Worm (Caenorhabditis elegans) whole organism, L1 larva: Measurements from ENCODE around the gene twk-11.

Experiments
- C04F5.9 ChIP-seq: sonication (generic microtip); optimal IDR thresholded peaks from 2 replicates; lab custom pipeline; 2016; ENCODE audit warnings: missing genetic modification characterization, missing compliant biosample characterization
- C16A3.4 ChIP-seq: fragments of 150-350 bp; optimal IDR thresholded peaks from 2 replicates; lab custom pipeline; 2014; ENCODE audit warnings: missing biosample characterization, missing genetic modification characterization
- C34B4.2 ChIP-seq: sonication (generic microtip); optimal IDR thresholded peaks from 2 replicates; lab custom pipeline; 2017; ENCODE audit warnings: mild to moderate bottlenecking, missing genetic modification characterization, missing compliant biosample characterization
- F16B12.6 ChIP-seq: fragments of 150-350 bp; optimal IDR thresholded peaks from 2 replicates; lab custom pipeline; 2014; ENCODE audit warnings: missing biosample characterization, missing genetic modification characterization
- Y116A8C.19 ChIP-seq: sonication (generic microtip); optimal IDR thresholded peaks from 2 replicates; lab custom pipeline; 2016; ENCODE audit warnings: missing compliant biosample characterization, missing genetic modification characterization, borderline replicate concordance
- alr-1 ChIP-seq: fragments of 200-800 bp; sonication (Bioruptor generic); optimal IDR thresholded peaks from 2 replicates; lab custom pipeline; 2018; ENCODE audit warnings: borderline replicate concordance, mild to moderate bottlenecking, missing genetic modification characterization, missing compliant biosample characterization
- aly-2 ChIP-seq: fragments of 150-350 bp; optimal IDR thresholded peaks from 2 replicates; lab custom pipeline; 2014; ENCODE audit warnings: missing biosample characterization, missing genetic modification characterization
- blmp-1 ChIP-seq: fragments of 150-350 bp; optimal IDR thresholded peaks from 2 replicates; lab custom pipeline; 2014; ENCODE audit warnings: missing biosample characterization, missing genetic modification characterization
- ceh-90 ChIP-seq: sonication (generic microtip); optimal IDR thresholded peaks from 2 replicates; lab custom pipeline; 2016; ENCODE audit warnings: missing genetic modification characterization, missing compliant biosample characterization
- efl-1 ChIP-seq, 4 experiments: fragments of 150-350 bp; optimal IDR thresholded peaks in 3 of 4; peaks in 1 of 4; 1 replicate in 1 of 4; 2 replicates in 3 of 4; lab custom pipeline; 2014; ENCODE audit warnings: missing biosample characterization in 2 of 4, missing genetic modification characterization in 2 of 4, missing genetic modification reagents in 2 of 4
- efl-3 ChIP-seq: fragments of 200-800 bp; sonication (Bioruptor generic); optimal IDR thresholded peaks from 2 replicates; lab custom pipeline; 2018; ENCODE audit warnings: mild to moderate bottlenecking, missing genetic modification characterization, missing compliant biosample characterization
- egl-13 ChIP-seq: sonication (generic microtip); optimal IDR thresholded peaks from 2 replicates; lab custom pipeline; 2016; ENCODE audit warnings: missing genotype, missing genetic modification reagents, missing genetic modification characterization, missing compliant biosample characterization
- egl-27 ChIP-seq, 2 experiments: fragments of 150-350 bp in 1 of 2; sonication (generic microtip); optimal IDR thresholded peaks; 3 replicates each; lab custom pipeline; 2017 to 2018; ENCODE audit warnings: missing biosample characterization in 2 of 2, missing genetic modification characterization in 2 of 2, missing genetic modification reagents in 2 of 2
- elt-2 ChIP-seq: sonication (generic microtip); optimal IDR thresholded peaks from 2 replicates; lab custom pipeline; 2016; ENCODE audit warnings: missing genetic modification characterization, mild to moderate bottlenecking, inconsistent platforms, missing compliant biosample characterization, missing genetic modification reagents
- fkh-10 ChIP-seq: sonication (generic microtip); optimal IDR thresholded peaks from 2 replicates; lab custom pipeline; 2017; ENCODE audit warnings: missing biosample characterization, missing genetic modification reagents, missing genetic modification characterization
- fos-1 ChIP-seq: fragments of 150-350 bp; optimal IDR thresholded peaks from 2 replicates; lab custom pipeline; 2014; ENCODE audit warnings: missing biosample characterization, missing genetic modification characterization
- grh-1 ChIP-seq: fragments of 200-800 bp; sonication (Bioruptor generic); IDR thresholded peaks from 2 replicates; pipeline ENCODE4 v1.3.6; 2022; ENCODE audit warnings: missing genetic modification reagents, missing genetic modification characterization, missing compliant biosample characterization
- hlh-4 ChIP-seq: sonication (generic microtip); optimal IDR thresholded peaks from 2 replicates; lab custom pipeline; 2016; ENCODE audit warnings: mild to moderate bottlenecking, missing genetic modification characterization, missing compliant biosample characterization
- irx-1 ChIP-seq: sonication (generic microtip); optimal IDR thresholded peaks from 2 replicates; lab custom pipeline; 2016; ENCODE audit warnings: missing genetic modification characterization, missing compliant biosample characterization
- lin-14 ChIP-seq: fragments of 200-800 bp; sonication (Bioruptor generic); optimal IDR thresholded peaks from 2 replicates; lab custom pipeline; 2018; ENCODE audit warnings: mild to moderate bottlenecking, missing genetic modification characterization, moderate library complexity, missing compliant biosample characterization
- lin-15B ChIP-seq: fragments of 150-350 bp; sonication (generic microtip); optimal IDR thresholded peaks from 3 replicates; lab custom pipeline; 2014; ENCODE audit warnings: missing biosample characterization, missing genetic modification characterization
- lin-39 ChIP-seq: fragments of 150-350 bp; optimal IDR thresholded peaks from 2 replicates; lab custom pipeline; 2014; ENCODE audit warnings: missing biosample characterization, missing genetic modification reagents, missing genetic modification characterization
- lsy-2 ChIP-seq, 2 experiments: fragments of 150-350 bp; optimal IDR thresholded peaks; 2 replicates each; lab custom pipeline; 2014; ENCODE audit warnings: missing biosample characterization in 2 of 2, missing genetic modification characterization in 2 of 2
- mdl-1 ChIP-seq, 2 experiments: fragments of 150-350 bp; optimal IDR thresholded peaks; 2 replicates each; lab custom pipeline; 2014 to 2017; ENCODE audit warnings: missing biosample characterization in 2 of 2, missing genetic modification characterization in 2 of 2, inconsistent platforms in 1 of 2
- nhr-11 ChIP-seq: fragments of 150-350 bp; optimal IDR thresholded peaks from 2 replicates; lab custom pipeline; 2014; ENCODE audit warnings: missing biosample characterization, missing genetic modification characterization
- nhr-20 ChIP-seq: sonication (generic microtip); optimal IDR thresholded peaks from 2 replicates; lab custom pipeline; 2016; ENCODE audit warnings: mild to moderate bottlenecking, missing genetic modification characterization, missing compliant biosample characterization
- nhr-237 ChIP-seq: fragments of 150-350 bp; optimal IDR thresholded peaks from 2 replicates; lab custom pipeline; 2014; ENCODE audit warnings: missing biosample characterization, missing genetic modification characterization
- nhr-28 ChIP-seq: fragments of 150-350 bp; optimal IDR thresholded peaks from 2 replicates; lab custom pipeline; 2014; ENCODE audit warnings: missing biosample characterization, missing genetic modification characterization
- nhr-84 ChIP-seq: sonication (generic microtip); optimal IDR thresholded peaks from 2 replicates; lab custom pipeline; 2017; ENCODE audit warnings: missing biosample characterization, missing genetic modification characterization
- pqm-1 ChIP-seq: sonication (generic microtip); optimal IDR thresholded peaks from 3 replicates; lab custom pipeline; 2017; ENCODE audit warnings: missing biosample characterization, missing genetic modification characterization
- snpc-4 ChIP-seq: fragments of 150-350 bp; optimal IDR thresholded peaks from 2 replicates; lab custom pipeline; 2014; ENCODE audit warnings: missing biosample characterization, missing genetic modification characterization
- snu-23 ChIP-seq: sonication (generic microtip); optimal IDR thresholded peaks from 2 replicates; lab custom pipeline; 2016; ENCODE audit warnings: missing genetic modification characterization, missing compliant biosample characterization
- swsn-7 ChIP-seq: sonication (generic microtip); optimal IDR thresholded peaks from 2 replicates; lab custom pipeline; 2016; ENCODE audit warnings: missing genetic modification characterization, missing compliant biosample characterization
- tlp-1 ChIP-seq: fragments of 150-350 bp; optimal IDR thresholded peaks from 2 replicates; lab custom pipeline; 2014; ENCODE audit warnings: missing biosample characterization, missing genetic modification characterization
- unc-30 ChIP-seq: sonication (generic microtip); optimal IDR thresholded peaks from 2 replicates; lab custom pipeline; 2017; ENCODE audit warnings: missing biosample characterization, missing genetic modification characterization
- unc-86 ChIP-seq: sonication (generic microtip); optimal IDR thresholded peaks from 2 replicates; lab custom pipeline; 2016; ENCODE audit warnings: missing genetic modification characterization, missing compliant biosample characterization
- unc-98 ChIP-seq: fragments of 200-800 bp; sonication (Bioruptor generic); IDR thresholded peaks from 2 replicates; pipeline ENCODE4 v1.3.6; 2022; ENCODE audit warnings: missing genetic modification characterization, missing compliant biosample characterization
- ztf-11 ChIP-seq, 2 experiments: sonication (generic microtip); optimal IDR thresholded peaks; 2 replicates each; lab custom pipeline; 2016 to 2017; ENCODE audit warnings: missing genetic modification characterization in 2 of 2, missing biosample characterization in 1 of 2, missing compliant biosample characterization in 1 of 2

The twk-11 gene

ce11 chrV:7075646-7076045, 39.3 kb upstream of the twk-11 start, which contains the start of gene npa-1:
Gene npa-1 (plus strand): TSS chrV:7075787.
- TF ChIP-seq C04F5.9 (tag; lab: Kevin White, UChicago) (no peak), egl-27 (tag; optimal IDR thresholded peaks at IDR 0.05; lab: Kevin White, UChicago) (no peak), elt-2 (tag; lab: Kevin White, UChicago) (peak; percentile 18), pqm-1 (tag; lab: Kevin White, UChicago) (peak; percentile 48), nhr-20 (tag; lab: Kevin White, UChicago) (no peak), aly-2 (tag; lab: Kevin White, UChicago) (no peak), irx-1 (tag; lab: Kevin White, UChicago) (no peak), nhr-28 (no peak), fos-1 (tag; lab: Kevin White, UChicago) (no peak), alr-1 (tag; lab: Kevin White, UChicago) (no peak), efl-1 (optimal IDR thresholded peaks at IDR 0.05; lab: Kevin White, UChicago) (no peak), efl-1 (GFP tag; optimal IDR thresholded peaks at IDR 0.05 in 1 of 2; lab: Kevin White, UChicago) (peak in 1 of 2 experiments; percentile 75)

ce11 chrV:7072309-7072708, 35.9 kb upstream of the twk-11 start, which contains the start of gene F27B10.1:
Gene F27B10.1 (plus strand): TSS chrV:7072609.
- TF ChIP-seq lin-14 (GFP tag; lab: Kevin White, UChicago), result peak; percentile 4
- TF ChIP-seq swsn-7, result no peak

- no peak for TF ChIP-seq efl-1 (optimal IDR thresholded peaks at IDR 0.05; lab: Kevin White, UChicago)
- TF ChIP-seq efl-1 (GFP tag; optimal IDR thresholded peaks at IDR 0.05 in 1 of 2; lab: Kevin White, UChicago), result peak in 1 of 2 experiments; percentile 85
- TF ChIP-seq lin-39 (tag; lab: Kevin White, UChicago), result no peak
Observed at ce11 chrV:7069605-7070004, 33.2 kb upstream of the twk-11 start.

ce11 chrV:7068861-7069260, 32.5 kb upstream of the twk-11 start:
- peak; percentile 82 for TF ChIP-seq blmp-1 (tag; lab: Kevin White, UChicago)
- no peak for TF ChIP-seq nhr-11 (tag; lab: Kevin White, UChicago)
- no peak for TF ChIP-seq nhr-20 (tag; lab: Kevin White, UChicago)

- TF ChIP-seq Y116A8C.19 (tag; lab: Kevin White, UChicago) (no peak), ceh-90 (tag; lab: Kevin White, UChicago) (no peak), nhr-237 (tag; lab: Kevin White, UChicago) (no peak), elt-2 (tag; lab: Kevin White, UChicago) (no peak), C16A3.4 (tag; lab: Kevin White, UChicago) (no peak), mdl-1 (tag; optimal IDR thresholded peaks at IDR 0.05; lab: Kevin White, UChicago) (no peak), hlh-4 (no peak), fos-1 (tag; lab: Kevin White, UChicago) (no peak), efl-3 (GFP tag; lab: Kevin White, UChicago) (no peak), grh-1 (GFP tag; lab: Robert Waterston, UW) (no peak), lin-14 (GFP tag; lab: Kevin White, UChicago) (no peak), F16B12.6 (tag; lab: Kevin White, UChicago) (no peak), ztf-11 (tag; optimal IDR thresholded peaks at IDR 0.05; lab: Kevin White, UChicago) (no peak)
- TF ChIP-seq, all 84 proteins: peak for 0
Observed at ce11 chrV:7065226-7065625, 28.9 kb upstream of the twk-11 start, which contains the start of gene Y57E12AR.1. Gene Y57E12AR.1 (minus strand): TSS chrV:7065326.

ce11 chrV:7062790-7063189, 26.4 kb upstream of the twk-11 start, which contains the start of gene tmem-258:
Gene tmem-258 (plus strand): TSS chrV:7063174.
- TF ChIP-seq snpc-4 (tag; lab: Kevin White, UChicago), result peak; percentile 42

- TF ChIP-seq lsy-2 (tag; optimal IDR thresholded peaks at IDR 0.05; lab: Kevin White, UChicago), result peak; percentile 83 to 87
- TF ChIP-seq egl-13 (tag; lab: Kevin White, UChicago), result peak; percentile 13
- TF ChIP-seq ztf-11 (tag; optimal IDR thresholded peaks at IDR 0.05; lab: Kevin White, UChicago), result no peak
- TF ChIP-seq snpc-4 (tag; lab: Kevin White, UChicago), result peak; percentile 89
- TF ChIP-seq fkh-10, result peak; percentile 30
- peak; percentile 94 for TF ChIP-seq snu-23 (GFP tag; lab: Kevin White, UChicago)
- TF ChIP-seq C04F5.9 (tag; lab: Kevin White, UChicago), result no peak
- peak; percentile 85 to 86 for TF ChIP-seq efl-1 (optimal IDR thresholded peaks at IDR 0.05; lab: Kevin White, UChicago)
- TF ChIP-seq efl-1 (GFP tag; optimal IDR thresholded peaks at IDR 0.05 in 1 of 2; lab: Kevin White, UChicago), result peak; percentile 81 to 98
- TF ChIP-seq nhr-11 (tag; lab: Kevin White, UChicago), result peak; percentile 39
- TF ChIP-seq blmp-1 (tag; lab: Kevin White, UChicago), result peak; percentile 76
- no peak for TF ChIP-seq unc-30 (tag; lab: Kevin White, UChicago)
- TF ChIP-seq nhr-84 (tag; lab: Kevin White, UChicago), result no peak
- TF ChIP-seq tlp-1 (tag; lab: Kevin White, UChicago), result no peak
- peak; percentile 87 for TF ChIP-seq lin-14 (GFP tag; lab: Kevin White, UChicago)
- TF ChIP-seq unc-98 (GFP tag; lab: Robert Waterston, UW), result no peak
- peak; percentile 47 for TF ChIP-seq unc-86 (tag; lab: Kevin White, UChicago)
- no peak for TF ChIP-seq pqm-1 (tag; lab: Kevin White, UChicago)
- TF ChIP-seq lin-15B (tag; lab: Kevin White, UChicago), result peak; percentile 66
- TF ChIP-seq C34B4.2, result no peak
Observed at ce11 chrV:7060396-7060795, 24.0 kb upstream of the twk-11 start, which contains the start of the genes Y57E12AL.6 and Y57E12AL.1. Gene Y57E12AL.6 (minus strand): TSS chrV:7060470. Gene Y57E12AL.1 (plus strand): TSS chrV:7060530.
